Worm (Caenorhabditis elegans): Measurements from ENCODE around the gene F56A8.9.

The F56A8.9 gene

DNA sequence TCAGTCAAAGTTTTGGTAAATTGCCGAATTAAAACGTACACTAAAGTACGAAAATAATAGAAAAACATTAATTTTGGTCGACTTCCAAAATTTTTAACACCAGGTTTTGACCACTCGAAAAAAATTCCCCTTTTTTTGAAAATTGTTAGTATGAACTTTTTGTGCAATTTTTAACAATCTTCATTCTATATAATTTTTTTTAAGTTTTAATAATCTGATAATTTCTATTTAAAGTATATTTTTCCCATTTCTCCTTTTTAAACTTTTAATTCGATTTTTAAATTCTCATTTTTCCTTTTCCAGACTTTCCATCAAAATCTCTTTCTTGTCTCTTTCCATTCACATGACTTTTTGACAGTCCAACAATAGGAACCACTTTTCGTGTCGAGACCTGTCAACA is 22.5 kb downstream of the F56A8.9 start, which contains the start of gene unc-64:
Gene unc-64, plus strand, starts transcription at position 301 of the 400 bp plus-strand sequence.
- TF ChIP-seq ham-2 (GFP tag; optimal IDR thresholded peaks at IDR 0.05), result no peak
- TF ChIP-seq nhr-28 (tag; optimal IDR thresholded peaks at IDR 0.05), result no peak
- TF ChIP-seq pha-4 (tag; optimal IDR thresholded peaks at IDR 0.05), result no peak
- TF ChIP-seq ztf-11 (tag; optimal IDR thresholded peaks at IDR 0.05), result no peak

DNA sequence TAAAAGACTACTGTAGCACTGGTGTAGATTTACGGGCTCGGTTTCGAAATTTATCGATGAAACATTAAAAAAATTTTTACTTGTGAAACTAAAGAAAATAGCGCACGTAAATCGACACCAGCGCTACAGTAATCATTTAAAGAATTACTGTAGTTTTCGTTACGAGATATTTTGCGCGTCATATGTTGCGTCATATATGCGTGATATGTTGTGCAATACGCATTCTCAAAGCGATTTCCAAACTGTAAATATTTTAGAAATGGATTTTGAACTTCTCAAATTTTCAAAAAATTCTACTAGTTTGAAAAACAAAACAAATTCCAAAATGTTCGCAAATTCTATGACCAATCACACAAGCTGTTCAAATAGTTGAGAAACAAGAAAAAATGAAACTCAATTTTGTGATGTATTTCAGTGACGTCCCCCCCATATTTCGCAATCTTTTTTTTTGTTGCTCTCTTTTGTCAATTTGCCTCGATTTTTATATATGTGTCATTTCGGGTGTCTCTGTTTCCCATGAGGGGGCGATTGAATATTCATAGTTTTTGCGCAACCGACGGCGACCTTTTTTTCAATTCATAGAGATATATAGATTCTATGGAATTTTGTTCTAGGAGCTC is 23.5 kb downstream of the F56A8.9 start:
- TF ChIP-seq lin-13 (tag; optimal IDR thresholded peaks at IDR 0.05) (no peak), zip-8 (tag; optimal IDR thresholded peaks at IDR 0.05) (peak; percentile 98), ztf-11 (tag; optimal IDR thresholded peaks at IDR 0.05) (no peak), lin-32 (GFP tag; optimal IDR thresholded peaks at IDR 0.05) (no peak), snpc-4 (tag; optimal IDR thresholded peaks at IDR 0.05) (no peak)

DNA sequence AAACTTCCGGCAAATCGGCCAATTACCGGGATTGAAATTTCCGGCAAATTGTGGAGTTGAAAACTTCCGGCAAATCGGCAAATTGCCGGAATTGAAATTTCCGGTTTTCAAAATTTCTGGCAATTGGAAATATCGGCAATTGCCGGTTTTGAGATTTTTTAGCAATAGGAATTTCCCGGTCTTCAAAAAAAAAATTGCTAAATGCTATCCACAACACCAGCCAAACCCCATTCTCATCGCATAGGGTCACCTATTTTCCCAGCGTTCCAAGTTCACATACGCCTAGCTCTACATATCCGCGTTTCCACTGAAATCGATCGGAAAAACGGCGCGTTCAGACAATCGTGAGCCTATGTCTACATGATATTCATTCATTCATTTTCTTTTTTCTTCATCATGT is 30.9 kb downstream of the F56A8.9 start, which contains the start of gene F56A8.8:
Gene F56A8.8, plus strand, starts transcription at position 301 of the 400 bp plus-strand sequence.
- TF ChIP-seq lin-32 (GFP tag; optimal IDR thresholded peaks at IDR 0.05) (no peak), ztf-11 (tag; optimal IDR thresholded peaks at IDR 0.05) (no peak), sptf-1 (tag; optimal IDR thresholded peaks at IDR 0.05) (no peak), bed-3 (GFP tag; optimal IDR thresholded peaks at IDR 0.05) (no peak), drap-1 (GFP tag; optimal IDR thresholded peaks at IDR 0.05) (no peak), unc-120 (tag; optimal IDR thresholded peaks at IDR 0.05; ENCODE audit: poor library complexity, severe bottlenecking) (no peak), flh-1 (GFP tag; optimal IDR thresholded peaks at IDR 0.05) (no peak), sem-2 (GFP tag; optimal IDR thresholded peaks at IDR 0.05) (no peak), ceh-83 (GFP tag; optimal IDR thresholded peaks at IDR 0.05) (no peak), ceh-39 (tag; optimal IDR thresholded peaks at IDR 0.05) (no peak), M03D4.4 (tag; optimal IDR thresholded peaks at IDR 0.05) (no peak), zip-8 (tag; optimal IDR thresholded peaks at IDR 0.05) (no peak), pha-4 (tag; optimal IDR thresholded peaks at IDR 0.05) (no peak)

DNA sequence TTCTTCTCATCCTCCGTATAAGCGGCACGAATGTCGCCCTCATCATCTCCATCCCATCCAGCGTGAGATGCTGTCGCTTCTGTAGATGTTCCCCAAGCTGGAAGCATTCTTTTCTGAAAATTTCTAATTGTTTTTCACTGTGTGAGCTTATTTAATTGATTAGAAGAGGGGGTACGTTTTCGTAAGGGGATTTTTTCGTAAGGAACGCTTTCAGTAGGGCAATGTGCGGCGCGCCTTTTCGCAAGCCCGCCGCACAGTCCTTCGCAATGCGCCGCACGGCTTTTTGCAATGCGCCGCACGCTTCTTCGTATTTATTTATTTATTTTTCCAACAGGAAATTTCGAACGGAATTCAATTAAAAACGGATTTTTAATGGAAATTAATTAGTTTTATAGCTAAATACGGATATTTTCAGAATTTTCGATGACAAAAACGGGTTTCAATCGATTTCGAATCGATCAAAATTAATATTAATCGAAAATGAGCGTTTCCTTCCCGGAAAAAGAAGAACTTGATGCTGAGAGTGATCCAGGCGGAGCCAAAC is 38.6 kb downstream of the F56A8.9 start, which contains the start of gene set-25:
Gene set-25, minus strand, starts transcription at position 120 of the 544 bp plus-strand sequence.
- TF ChIP-seq M03D4.4 (tag; optimal IDR thresholded peaks at IDR 0.05) (peak; percentile 43), sptf-1 (tag; optimal IDR thresholded peaks at IDR 0.05) (peak; percentile 50), drap-1 (GFP tag; optimal IDR thresholded peaks at IDR 0.05) (peak; percentile 14), ceh-43 (GFP tag; optimal IDR thresholded peaks at IDR 0.05) (peak; percentile 59), mls-2 (tag; optimal IDR thresholded peaks at IDR 0.05) (peak; percentile 51)

DNA sequence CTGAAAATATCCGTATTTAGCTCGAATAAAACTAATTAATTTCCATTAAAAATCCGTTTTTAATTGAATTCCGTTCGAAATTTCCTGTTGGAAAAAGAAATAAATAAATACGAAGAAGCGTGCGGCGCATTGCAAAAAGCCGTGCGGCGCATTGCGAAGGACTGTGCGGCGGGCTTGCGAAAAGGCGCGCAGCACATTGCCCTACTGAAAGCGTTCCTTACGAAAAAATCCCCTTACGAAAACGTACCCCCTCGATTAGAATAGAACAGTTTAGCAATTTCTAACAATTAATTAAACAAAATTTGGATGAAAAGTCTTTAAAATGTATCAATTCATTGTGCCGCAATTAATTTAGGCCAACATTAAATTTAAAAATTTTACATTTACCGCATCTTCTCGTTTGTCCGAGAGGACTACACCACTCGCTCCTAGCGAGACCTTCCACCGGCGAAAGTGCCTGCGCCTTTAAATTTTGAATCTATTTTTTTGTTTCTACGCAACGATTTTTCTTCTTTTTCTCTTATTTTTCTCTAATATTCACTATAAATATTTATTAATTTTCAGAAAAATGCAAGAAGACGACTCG is 41.9 kb downstream of the F56A8.9 start, which contains the start of gene npp-18:
Gene npp-18, plus strand, starts transcription at position 565 of the 586 bp plus-strand sequence.
- TF ChIP-seq mep-1 (tag; optimal IDR thresholded peaks at IDR 0.05), result peak; percentile 16
- TF ChIP-seq lin-13 (tag; optimal IDR thresholded peaks at IDR 0.05), result peak; percentile 16
- peak; percentile 49 for TF ChIP-seq lsy-2 (tag; optimal IDR thresholded peaks at IDR 0.05)
- TF ChIP-seq ces-1 (GFP tag; optimal IDR thresholded peaks at IDR 0.05), result peak; percentile 60
- TF ChIP-seq pha-4 (tag; optimal IDR thresholded peaks at IDR 0.05), result peak; percentile 13

DNA sequence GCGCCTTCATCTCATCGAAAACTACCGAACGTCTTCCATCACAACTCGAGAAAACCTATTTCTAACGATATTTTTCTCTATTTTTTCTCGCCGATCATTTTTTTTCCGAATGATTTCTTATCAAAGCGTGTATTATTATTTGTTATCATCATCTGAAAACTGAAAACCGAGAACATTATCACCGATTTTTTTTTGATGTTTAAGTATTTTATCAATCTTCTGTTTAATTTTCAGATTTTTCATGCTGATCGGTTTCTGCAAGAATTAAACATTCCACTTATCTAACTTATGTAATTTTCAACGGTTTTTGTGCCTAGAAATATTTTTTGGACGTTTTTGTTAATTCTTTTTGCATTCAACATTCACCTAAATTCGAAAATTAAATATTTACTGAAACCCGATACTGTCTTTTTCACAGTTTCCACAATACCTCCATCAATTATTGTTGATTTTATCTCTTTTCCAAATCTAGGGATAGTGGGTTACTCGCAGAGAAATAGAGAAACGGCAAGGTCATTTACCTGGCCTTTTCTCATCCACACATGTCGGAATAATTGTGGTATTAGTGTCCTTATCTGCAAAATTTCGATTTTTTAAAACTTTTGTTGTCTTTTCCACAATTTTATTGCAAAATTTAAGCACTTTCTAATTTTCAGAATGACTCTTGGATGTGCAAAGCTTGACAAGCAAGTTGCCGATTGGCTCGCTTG is 44.4 kb downstream of the F56A8.9 start, which contains the start of gene pgm-2:
Gene pgm-2, plus strand, starts transcription at position 657 of the 710 bp plus-strand sequence.
- TF ChIP-seq mep-1 (tag; optimal IDR thresholded peaks at IDR 0.05) (no peak), nhr-2 (tag; optimal IDR thresholded peaks at IDR 0.05) (peak; percentile 35), tbx-8 (GFP tag; optimal IDR thresholded peaks at IDR 0.05) (no peak), elt-1 (tag; optimal IDR thresholded peaks at IDR 0.05; ENCODE audit: borderline replicate concordance, insufficient read depth) (peak; percentile 82)

Data from whole organism, mixed stage, embryonic.